Fruit fly (Drosophila melanogaster) whole organism: Measurements from ENCODE around the gene CG42594.

Experiments
- CG8478 ChIP-seq: fragments of >200 bp; optimal IDR thresholded peaks from 2 replicates; lab custom pipeline; 2018; ENCODE audit warnings: inconsistent platforms
- Dll ChIP-seq: fragments of >200 bp; optimal IDR thresholded peaks from 2 replicates; lab custom pipeline; 2017
- EcR ChIP-seq, 2 experiments: fragments of >200 bp; optimal IDR thresholded peaks; 2 replicates each; lab custom pipeline; 2017; ENCODE audit warnings: missing biosample characterization in 2 of 2, missing genetic modification characterization in 2 of 2, missing genetic modification reagents in 2 of 2
- pan ChIP-seq: fragments of >200 bp; optimal IDR thresholded peaks from 2 replicates; lab custom pipeline; 2017
- psq ChIP-seq: fragments of >200 bp; optimal IDR thresholded peaks from 2 replicates; lab custom pipeline; 2017

DNA sequence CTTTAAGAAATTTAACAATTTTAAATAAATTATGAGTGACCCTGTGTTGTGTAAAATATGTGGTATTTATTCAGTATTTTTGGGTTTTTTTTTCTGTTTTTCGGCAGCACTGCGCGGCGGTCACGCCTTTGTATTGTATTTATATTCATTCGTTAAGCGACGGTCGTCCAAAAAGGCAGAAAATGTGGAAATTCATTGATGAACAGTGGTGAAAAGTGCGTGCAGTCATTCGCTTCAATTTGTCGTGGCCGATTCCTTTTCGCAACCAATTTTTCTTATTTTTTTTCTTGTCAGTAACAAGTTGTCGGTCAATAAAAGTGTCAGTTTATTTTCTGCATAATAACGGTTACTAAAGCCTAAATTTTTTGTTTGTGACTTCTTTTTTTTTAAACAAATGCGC is 98.4 kb downstream of the CG42594 start, which contains the start of gene Ptp4E:
- no peak for TF ChIP-seq psq (lab: Kevin White, UChicago)
- TF ChIP-seq pan, result no peak
- no peak for TF ChIP-seq CG8478 (lab: Kevin White, UChicago)
- no peak for TF ChIP-seq Dll (lab: Kevin White, UChicago)
- TF ChIP-seq EcR (GFP tag; optimal IDR thresholded peaks at IDR 0.05; lab: Kevin White, UChicago), result no peak
